Fruit fly (Drosophila melanogaster): Measurements from ENCODE around the gene Svip.
A peak's percentile ranks its signal among the peaks of the same experiment; 100 is the strongest.

Svip gene

dm6 chr3L:9366850-9367430 lies 8.1 kb downstream of the Svip start, which contains the start of the genes Klp67A and CG4452:
TSS of gene Klp67A (minus strand) at chr3L:9367046.
TSS of gene CG4452 (plus strand) at chr3L:9367377.
- no peak for TF ChIP-seq CG8632 (GFP tag; optimal IDR thresholded peaks at IDR 0.05)
- no peak for TF ChIP-seq ss (GFP tag; optimal IDR thresholded peaks at IDR 0.05)
- no peak for TF ChIP-seq Ets96B (tag; optimal IDR thresholded peaks at IDR 0.05)
- TF ChIP-seq Sox102F (GFP tag; optimal IDR thresholded peaks at IDR 0.05) = no peak
- TF ChIP-seq CG32006 (GFP tag; optimal IDR thresholded peaks at IDR 0.05) = no peak
- peak; percentile 2 for TF ChIP-seq achi (GFP tag; optimal IDR thresholded peaks at IDR 0.05)
- no peak for TF ChIP-seq salr (GFP tag; optimal IDR thresholded peaks at IDR 0.05)
- no peak for TF ChIP-seq Hr38 (GFP tag; optimal IDR thresholded peaks at IDR 0.05)
- TF ChIP-seq cyc (GFP tag; optimal IDR thresholded peaks at IDR 0.05) = peak; percentile 30
- no peak for TF ChIP-seq pdm3 (GFP tag; optimal IDR thresholded peaks at IDR 0.05)
- TF ChIP-seq CG8319 (GFP tag; optimal IDR thresholded peaks at IDR 0.05) = no peak
- TF ChIP-seq dac (GFP tag; optimal IDR thresholded peaks at IDR 0.05) = no peak
- TF ChIP-seq CG1621 (tag; optimal IDR thresholded peaks at IDR 0.05) = no peak
- TF ChIP-seq CG11294 (GFP tag; IDR thresholded peaks at IDR 0.05) = no peak
- TF ChIP-seq CG10669 (GFP tag; optimal IDR thresholded peaks at IDR 0.05) = no peak
- TF ChIP-seq vri (GFP tag; optimal IDR thresholded peaks at IDR 0.05) = no peak
- peak; percentile 30 for TF ChIP-seq Eip93F (GFP tag; optimal IDR thresholded peaks at IDR 0.05)
- TF ChIP-seq CG8119 (GFP tag; IDR thresholded peaks at IDR 0.05) = no peak
- no peak for TF ChIP-seq CG11762 (GFP tag; optimal IDR thresholded peaks at IDR 0.05; ENCODE audit: insufficient read depth)
- TF ChIP-seq esn (GFP tag; optimal IDR thresholded peaks at IDR 0.05) = peak; percentile 62
- TF ChIP-seq CG4318 (GFP tag; optimal IDR thresholded peaks at IDR 0.05) = no peak
- no peak for TF ChIP-seq Sox15 (GFP tag; optimal IDR thresholded peaks at IDR 0.05)
- TF ChIP-seq Sox14 (GFP tag; optimal IDR thresholded peaks at IDR 0.05) = no peak
- TF ChIP-seq CG6163 (GFP tag; IDR thresholded peaks at IDR 0.05) = peak; percentile 69
- no peak for TF ChIP-seq fd59A (GFP tag; optimal IDR thresholded peaks at IDR 0.05)
- no peak for TF ChIP-seq CG15336 (GFP tag; IDR thresholded peaks at IDR 0.05)
- no peak for TF ChIP-seq Eip75B (GFP tag; optimal IDR thresholded peaks at IDR 0.05)
- no peak for TF ChIP-seq Hr39 (GFP tag; optimal IDR thresholded peaks at IDR 0.05)
- peak; percentile 38 for TF ChIP-seq lz (GFP tag; optimal IDR thresholded peaks at IDR 0.05)
- no peak for TF ChIP-seq CG16779 (tag; optimal IDR thresholded peaks at IDR 0.05)
- TF ChIP-seq CG6854 (GFP tag; optimal IDR thresholded peaks at IDR 0.05) = no peak
- TF ChIP-seq Hr4 (GFP tag; optimal IDR thresholded peaks at IDR 0.05) = no peak
- no peak for TF ChIP-seq CG3919 (GFP tag; optimal IDR thresholded peaks at IDR 0.05)
- TF ChIP-seq CG11902 (GFP tag; optimal IDR thresholded peaks at IDR 0.05) = peak; percentile 4
- TF ChIP-seq CG10631 (GFP tag; optimal IDR thresholded peaks at IDR 0.05) = no peak
- TF ChIP-seq fkh (GFP tag; optimal IDR thresholded peaks at IDR 0.05) = peak; percentile 11
- no peak for TF ChIP-seq CG7368 (GFP tag; optimal IDR thresholded peaks at IDR 0.05)
- TF ChIP-seq net (GFP tag; optimal IDR thresholded peaks at IDR 0.05) = no peak
- no peak for TF ChIP-seq CG34406 (GFP tag; optimal IDR thresholded peaks at IDR 0.05)
- peak; percentile 26 for TF ChIP-seq CG31627 (GFP tag; optimal IDR thresholded peaks at IDR 0.05)
- TF ChIP-seq Met (GFP tag; optimal IDR thresholded peaks at IDR 0.05) = no peak
- TF ChIP-seq CG6276 (GFP tag; optimal IDR thresholded peaks at IDR 0.05) = no peak
- peak; percentile 77 for TF ChIP-seq Eip78C (GFP tag)
- TF ChIP-seq eg (GFP tag; IDR thresholded peaks at IDR 0.05) = 0 out of 3 replicates have a peak, but pooled peaks have one; percentile 16
- TF ChIP-seq spab (GFP tag; optimal IDR thresholded peaks at IDR 0.05) = no peak
- no peak for TF ChIP-seq OdsH (GFP tag; optimal IDR thresholded peaks at IDR 0.05)
- TF ChIP-seq Smox (GFP tag; optimal IDR thresholded peaks at IDR 0.05) = no peak
- no peak for TF ChIP-seq Ets21C (GFP tag; optimal IDR thresholded peaks at IDR 0.05)
- no peak for TF ChIP-seq Gug (GFP tag; IDR thresholded peaks at IDR 0.05)
- no peak for TF ChIP-seq Blimp-1 (GFP tag; optimal IDR thresholded peaks at IDR 0.05)
- TF ChIP-seq Lpt (GFP tag; optimal IDR thresholded peaks at IDR 0.05) = no peak
- TF ChIP-seq CG6808 (GFP tag; optimal IDR thresholded peaks at IDR 0.05) = no peak

Measured in whole organism, prepupa.